Fruit fly (Drosophila melanogaster) whole organism, prepupa: ENCODE data around the gene CG1542.

Source experiments
- Blimp-1 ChIP-seq: fragments of 200-800 bp; sonication (Bioruptor generic); optimal IDR thresholded peaks from 3 replicates; lab custom pipeline; 2017; ENCODE audit warnings: missing biosample characterization, missing genetic modification characterization, mild to moderate bottlenecking, moderate library complexity, missing genetic modification reagents
- CG10631 ChIP-seq: fragments of 200-800 bp; sonication (Bioruptor generic); optimal IDR thresholded peaks from 2 replicates; lab custom pipeline; 2016; ENCODE audit warnings: missing biosample characterization, missing genetic modification characterization
- CG10669 ChIP-seq: fragments of 200-800 bp; sonication (Bioruptor generic); optimal IDR thresholded peaks from 3 replicates; lab custom pipeline; 2018; ENCODE audit warnings: missing biosample characterization, mild to moderate bottlenecking, missing genetic modification characterization, moderate library complexity
- CG11294 ChIP-seq: fragments of 200-800 bp; sonication (Bioruptor generic); IDR thresholded peaks from 2 replicates; pipeline ENCODE4 v1.3.6; 2022; ENCODE audit warnings: missing biosample characterization, missing genetic modification characterization
- CG11762 ChIP-seq: fragments of 200-800 bp; sonication (Bioruptor generic); optimal IDR thresholded peaks from 3 replicates; lab custom pipeline; 2016; ENCODE audit warnings: missing biosample characterization, missing genetic modification characterization; ENCODE audit not compliant: insufficient read depth
- CG11902 ChIP-seq: fragments of 200-800 bp; sonication (Bioruptor generic); optimal IDR thresholded peaks from 3 replicates; lab custom pipeline; 2016; ENCODE audit warnings: missing biosample characterization, missing genetic modification characterization
- CG3032 ChIP-seq: fragments of 200-800 bp; optimal IDR thresholded peaks from 2 replicates; lab custom pipeline; 2019; ENCODE audit warnings: missing biosample characterization, mild to moderate bottlenecking, missing genetic modification characterization, moderate library complexity
- CG31627 ChIP-seq: fragments of 200-800 bp; sonication (Bioruptor generic); optimal IDR thresholded peaks from 3 replicates; lab custom pipeline; 2016; ENCODE audit warnings: missing biosample characterization, missing genetic modification characterization
- CG32006 ChIP-seq: fragments of 200-800 bp; sonication (Bioruptor generic); optimal IDR thresholded peaks from 3 replicates; lab custom pipeline; 2017; ENCODE audit warnings: missing biosample characterization, mild to moderate bottlenecking, missing genetic modification characterization
- CG34406 ChIP-seq: fragments of 200-800 bp; sonication (Bioruptor generic); optimal IDR thresholded peaks from 3 replicates; lab custom pipeline; 2016; ENCODE audit warnings: missing biosample characterization, missing genetic modification characterization
- CG4318 ChIP-seq: fragments of 200-800 bp; sonication (Bioruptor generic); optimal IDR thresholded peaks from 3 replicates; lab custom pipeline; 2017; ENCODE audit warnings: missing biosample characterization, mild to moderate bottlenecking, missing genetic modification characterization
- CG6163 ChIP-seq: fragments of 200-800 bp; sonication (Bioruptor generic); IDR thresholded peaks from 3 replicates; pipeline ENCODE4 v1.3.6; 2022; ENCODE audit warnings: missing biosample characterization, missing genetic modification characterization
- CG6276 ChIP-seq: fragments of 200-800 bp; sonication (Bioruptor generic); optimal IDR thresholded peaks from 2 replicates; lab custom pipeline; 2017; ENCODE audit warnings: missing biosample characterization, mild to moderate bottlenecking, missing genetic modification characterization
- CG6792 ChIP-seq: fragments of 200-800 bp; sonication (Bioruptor generic); optimal IDR thresholded peaks from 3 replicates; lab custom pipeline; 2016; ENCODE audit warnings: missing biosample characterization, missing genetic modification characterization
- CG6808 ChIP-seq: fragments of 200-800 bp; sonication (Bioruptor generic); optimal IDR thresholded peaks from 3 replicates; lab custom pipeline; 2017; ENCODE audit warnings: missing biosample characterization, missing genetic modification characterization, mild to moderate bottlenecking, moderate library complexity, missing genetic modification reagents
- CG6854 ChIP-seq: fragments of 200-800 bp; sonication (Bioruptor generic); optimal IDR thresholded peaks from 2 replicates; lab custom pipeline; 2017; ENCODE audit warnings: missing biosample characterization, mild to moderate bottlenecking, missing genetic modification characterization
- CG7368 ChIP-seq: fragments of 200-800 bp; sonication (Bioruptor generic); optimal IDR thresholded peaks from 3 replicates; lab custom pipeline; 2016; ENCODE audit warnings: missing biosample characterization, missing genetic modification characterization
- CG8319 ChIP-seq: fragments of 200-800 bp; sonication (Bioruptor generic); optimal IDR thresholded peaks from 3 replicates; lab custom pipeline; 2016; ENCODE audit warnings: missing biosample characterization, missing genetic modification characterization
- CG8632 ChIP-seq: fragments of 200-800 bp; sonication (Bioruptor generic); optimal IDR thresholded peaks from 3 replicates; lab custom pipeline; 2016; ENCODE audit warnings: missing biosample characterization, missing genetic modification characterization
- Eip75B ChIP-seq: fragments of 200-800 bp; sonication (Bioruptor generic); optimal IDR thresholded peaks from 3 replicates; lab custom pipeline; 2016; ENCODE audit warnings: missing biosample characterization, missing genetic modification characterization
- Eip78C ChIP-seq: fragments of 200-800 bp; sonication (Bioruptor generic); peaks from one replicate; lab custom pipeline; 2016; ENCODE audit warnings: missing biosample characterization, missing genetic modification characterization
- Eip93F ChIP-seq: fragments of 200-800 bp; sonication (Bioruptor generic); optimal IDR thresholded peaks from 2 replicates; lab custom pipeline; 2016; ENCODE audit warnings: missing biosample characterization, mild to moderate bottlenecking, missing genetic modification characterization
- Ets21C ChIP-seq: fragments of 200-800 bp; sonication (Bioruptor generic); optimal IDR thresholded peaks from 3 replicates; lab custom pipeline; 2016; ENCODE audit warnings: missing biosample characterization, missing genetic modification characterization
- Gug ChIP-seq: fragments of 200-800 bp; sonication (Bioruptor generic); IDR thresholded peaks from 2 replicates; pipeline ENCODE4 v1.3.6; 2022; ENCODE audit warnings: missing biosample characterization, missing genetic modification characterization
- Hr38 ChIP-seq: sonication (Bioruptor generic); optimal IDR thresholded peaks from 2 replicates; lab custom pipeline; 2016; ENCODE audit warnings: missing biosample characterization, missing genetic modification characterization
- Hr39 ChIP-seq: fragments of 200-800 bp; sonication (Bioruptor generic); optimal IDR thresholded peaks from 2 replicates; lab custom pipeline; 2016; ENCODE audit warnings: missing biosample characterization, missing genetic modification characterization
- Smox ChIP-seq: fragments of 200-800 bp; sonication (Bioruptor generic); optimal IDR thresholded peaks from 3 replicates; lab custom pipeline; 2016; ENCODE audit warnings: missing biosample characterization, missing genetic modification characterization
- Sox14 ChIP-seq: fragments of 200-800 bp; sonication (Bioruptor generic); optimal IDR thresholded peaks from 3 replicates; lab custom pipeline; 2016; ENCODE audit warnings: missing biosample characterization, missing genetic modification characterization
- Sox15 ChIP-seq: fragments of 200-800 bp; sonication (Bioruptor generic); optimal IDR thresholded peaks from 3 replicates; lab custom pipeline; 2016; ENCODE audit warnings: missing biosample characterization, missing genetic modification characterization
- achi ChIP-seq: fragments of 200-800 bp; sonication (Bioruptor generic); optimal IDR thresholded peaks from 3 replicates; lab custom pipeline; 2016; ENCODE audit warnings: missing biosample characterization, missing genetic modification characterization
- acj6 ChIP-seq: fragments of 200-800 bp; sonication (Bioruptor generic); optimal IDR thresholded peaks from 3 replicates; lab custom pipeline; 2016; ENCODE audit warnings: missing biosample characterization, missing genetic modification characterization
- cyc ChIP-seq: fragments of 200-800 bp; sonication (Bioruptor generic); optimal IDR thresholded peaks from 3 replicates; lab custom pipeline; 2016; ENCODE audit warnings: missing biosample characterization, missing genetic modification characterization
- dac ChIP-seq: fragments of 200-800 bp; sonication (Bioruptor generic); optimal IDR thresholded peaks from 2 replicates; lab custom pipeline; 2017; ENCODE audit warnings: missing biosample characterization, mild to moderate bottlenecking, missing genetic modification characterization
- dsx ChIP-seq: fragments of 200-800 bp; optimal IDR thresholded peaks from 3 replicates; lab custom pipeline; 2019; ENCODE audit warnings: missing biosample characterization, mild to moderate bottlenecking, missing genetic modification characterization, moderate library complexity; ENCODE audit not compliant: poor library complexity, severe bottlenecking
- eg ChIP-seq: fragments of 200-800 bp; sonication (Bioruptor generic); IDR thresholded peaks from 3 replicates; pipeline ENCODE4 v1.3.6; 2022; ENCODE audit warnings: missing biosample characterization, missing genetic modification characterization
- fd59A ChIP-seq: fragments of 200-800 bp; sonication (Bioruptor generic); optimal IDR thresholded peaks from 2 replicates; lab custom pipeline; 2017; ENCODE audit warnings: missing biosample characterization, mild to moderate bottlenecking, missing genetic modification characterization, missing genetic modification reagents
- fkh ChIP-seq: fragments of 200-800 bp; sonication (Bioruptor generic); optimal IDR thresholded peaks from 3 replicates; lab custom pipeline; 2017; ENCODE audit warnings: missing biosample characterization, mild to moderate bottlenecking, missing genetic modification characterization, moderate library complexity
- net ChIP-seq: fragments of 200-800 bp; sonication (Bioruptor generic); optimal IDR thresholded peaks from 3 replicates; lab custom pipeline; 2016; ENCODE audit warnings: missing biosample characterization, missing genetic modification characterization
- pdm3 ChIP-seq: fragments of 200-800 bp; sonication (Bioruptor generic); optimal IDR thresholded peaks from 3 replicates; lab custom pipeline; 2016; ENCODE audit warnings: missing biosample characterization, missing genetic modification characterization
- salr ChIP-seq, 2 experiments: fragments of 200-800 bp; sonication (Bioruptor generic); optimal IDR thresholded peaks; 3 replicates each; lab custom pipeline; 2016 to 2018; ENCODE audit warnings: missing biosample characterization in 2 of 2, missing genetic modification characterization in 2 of 2, mild to moderate bottlenecking in 1 of 2
- ss ChIP-seq, 2 experiments: fragments of 200-800 bp; sonication (Bioruptor generic); optimal IDR thresholded peaks; 2 replicates in 1 of 2; 3 replicates in 1 of 2; lab custom pipeline; 2017 to 2018; ENCODE audit warnings: mild to moderate bottlenecking in 2 of 2, missing biosample characterization in 2 of 2, missing genetic modification characterization in 2 of 2, moderate library complexity in 1 of 2
- svp ChIP-seq: fragments of 200-800 bp; sonication (Bioruptor generic); peaks from one replicate; lab custom pipeline; 2016; ENCODE audit warnings: missing biosample characterization, missing genetic modification characterization
- vri ChIP-seq: fragments of 200-800 bp; sonication (Bioruptor generic); optimal IDR thresholded peaks from 3 replicates; lab custom pipeline; 2016; ENCODE audit warnings: missing biosample characterization, mild to moderate bottlenecking, missing genetic modification characterization

Gene CG1542

dm6 chr3R:31235262-31235661 is 22.0 kb downstream of the CG1542 start, which contains the start of gene CG15564:
Gene CG15564 (minus strand): TSS chr3R:31235362.
- TF ChIP-seq CG31627 (no peak), CG6276 (no peak), dac (GFP tag; lab: Kevin White, UChicago) (no peak), achi (GFP tag; lab: Kevin White, UChicago) (no peak), Hr39 (GFP tag; lab: Kevin White, UChicago) (no peak), CG34406 (GFP tag; lab: Kevin White, UChicago) (no peak), CG11294 (GFP tag; lab: Robert Waterston, UW) (no peak), Smox (GFP tag; lab: Kevin White, UChicago) (no peak), Sox14 (no peak), CG6163 (no peak), cyc (GFP tag; lab: Kevin White, UChicago) (no peak), CG32006 (GFP tag; lab: Kevin White, UChicago) (no peak), Blimp-1 (no peak), CG3032 (tag; lab: Kevin White, UChicago) (no peak)

dm6 chr3R:31240023-31240422 is 26.8 kb downstream of the CG1542 start:
- TF ChIP-seq fkh (GFP tag; lab: Kevin White, UChicago), result peak; percentile 39
- no peak for TF ChIP-seq CG6792 (GFP tag; lab: Kevin White, UChicago)

dm6 chr3R:31241109-31241508 is 27.9 kb downstream of the CG1542 start:
- TF ChIP-seq CG32006 (GFP tag; lab: Kevin White, UChicago) (no peak), CG6808 (GFP tag; lab: Kevin White, UChicago) (no peak), Sox15 (GFP tag; lab: Kevin White, UChicago) (no peak), CG6163 (no peak), CG11902 (GFP tag; lab: Kevin White, UChicago) (no peak), CG10631 (no peak), CG7368 (GFP tag; lab: Kevin White, UChicago) (no peak), Hr38 (GFP tag; lab: Kevin White, UChicago) (no peak), acj6 (GFP tag; lab: Kevin White, UChicago) (no peak)

- peak; percentile 29; the same call in 1 of the 2 replicates for TF ChIP-seq Gug (GFP tag; lab: Robert Waterston, UW)
- TF ChIP-seq net (GFP tag; lab: Kevin White, UChicago), result peak; percentile 34
- TF ChIP-seq fkh (GFP tag; lab: Kevin White, UChicago), result no peak
- no peak for TF ChIP-seq CG6808 (GFP tag; lab: Kevin White, UChicago)
- TF ChIP-seq fd59A (GFP tag; lab: Kevin White, UChicago), result no peak
- no peak for TF ChIP-seq Hr39 (GFP tag; lab: Kevin White, UChicago)
- no peak for TF ChIP-seq ss (GFP tag; optimal IDR thresholded peaks at IDR 0.05; lab: Kevin White, UChicago)
- no peak for TF ChIP-seq CG34406 (GFP tag; lab: Kevin White, UChicago)
- peak; percentile 48 for TF ChIP-seq pdm3
- TF ChIP-seq Eip93F, result no peak
- TF ChIP-seq CG4318, result peak; percentile 44
- no peak for TF ChIP-seq Ets21C (GFP tag; lab: Kevin White, UChicago)
- no peak for TF ChIP-seq CG3032 (tag; lab: Kevin White, UChicago)
- TF ChIP-seq CG6276, result peak; percentile 37
- no peak for TF ChIP-seq salr (GFP tag; optimal IDR thresholded peaks at IDR 0.05; lab: Kevin White, UChicago)
- TF ChIP-seq eg (GFP tag; lab: Robert Waterston, UW), result peak; percentile 83
- no peak for TF ChIP-seq cyc (GFP tag; lab: Kevin White, UChicago)
- TF ChIP-seq CG6792 (GFP tag; lab: Kevin White, UChicago), result no peak
- no peak for TF ChIP-seq CG11762 (GFP tag; lab: Kevin White, UChicago)
- TF ChIP-seq CG8632 (GFP tag; lab: Kevin White, UChicago), result no peak
- TF ChIP-seq Eip75B (GFP tag; lab: Kevin White, UChicago), result no peak
- TF ChIP-seq svp (GFP tag; lab: Kevin White, UChicago), result no peak
- TF ChIP-seq CG10669, result no peak
- no peak for TF ChIP-seq Sox15 (GFP tag; lab: Kevin White, UChicago)
- no peak for TF ChIP-seq vri (GFP tag; lab: Kevin White, UChicago)
- no peak for TF ChIP-seq Smox (GFP tag; lab: Kevin White, UChicago)
- TF ChIP-seq CG8319, result no peak
- no peak for TF ChIP-seq CG6854 (GFP tag; lab: Kevin White, UChicago)
- TF ChIP-seq CG11902 (GFP tag; lab: Kevin White, UChicago), result no peak
- TF ChIP-seq CG31627, result no peak
- peak; percentile 64 for TF ChIP-seq Eip78C (GFP tag; lab: Kevin White, UChicago)
- TF ChIP-seq CG32006 (GFP tag; lab: Kevin White, UChicago), result peak; percentile 73
- no peak for TF ChIP-seq CG7368 (GFP tag; lab: Kevin White, UChicago)
- no peak for TF ChIP-seq Blimp-1
- no peak for TF ChIP-seq dsx (GFP tag; lab: Kevin White, UChicago)
Measured at dm6 chr3R:31243079-31243668, 29.9 kb downstream of the CG1542 start.
